Fruit fly (Drosophila melanogaster) whole organism, embryonic: ENCODE data around the gene Nrd1.

ENCODE experiments used
- CG16815 ChIP-seq: fragments of 200-800 bp; sonication (Bioruptor generic); optimal IDR thresholded peaks from 3 replicates; lab custom pipeline; 2017; ENCODE audit warnings: missing biosample characterization, mild to moderate bottlenecking, missing genetic modification characterization
- CG2889 ChIP-seq: fragments of 200-800 bp; sonication (Bioruptor generic); IDR thresholded peaks from 3 replicates; pipeline ENCODE4 v1.3.6; 2022; ENCODE audit warnings: missing biosample characterization, missing genetic modification characterization
- CG6813 ChIP-seq: fragments of 200-800 bp; sonication (Bioruptor generic); optimal IDR thresholded peaks from 2 replicates; lab custom pipeline; 2017; ENCODE audit warnings: missing biosample characterization, missing genetic modification characterization, mild to moderate bottlenecking, moderate library complexity, missing genetic modification reagents
- CG7839 ChIP-seq: fragments of 200-800 bp; sonication (Bioruptor generic); optimal IDR thresholded peaks from 3 replicates; lab custom pipeline; 2018; ENCODE audit warnings: missing biosample characterization, mild to moderate bottlenecking, missing genetic modification characterization, moderate library complexity
- Mrtf ChIP-seq: fragments of 200-800 bp; sonication (Bioruptor generic); IDR thresholded peaks from 3 replicates; pipeline ENCODE4 v1.3.6; 2022; ENCODE audit warnings: missing biosample characterization, missing genetic modification characterization
- Ravus ChIP-seq: fragments of 200-800 bp; sonication (Bioruptor generic); IDR thresholded peaks from 2 replicates; pipeline ENCODE4 v1.3.6; 2022; ENCODE audit warnings: missing biosample characterization, missing genetic modification characterization
- gcm ChIP-seq: fragments of 200-800 bp; sonication (Bioruptor generic); optimal IDR thresholded peaks from 2 replicates; lab custom pipeline; 2019; ENCODE audit warnings: missing biosample characterization, mild to moderate bottlenecking, missing genetic modification characterization, moderate library complexity
- gt ChIP-seq: fragments of 200-800 bp; sonication (Bioruptor generic); IDR thresholded peaks from 2 replicates; pipeline ENCODE4 v1.3.6; 2022; ENCODE audit warnings: missing biosample characterization, missing genetic modification characterization
- peb ChIP-seq: fragments of 200-800 bp; sonication (Bioruptor generic); IDR thresholded peaks from 2 replicates; pipeline ENCODE4 v1.3.6; 2022; ENCODE audit warnings: missing biosample characterization, missing genetic modification characterization
- ssp ChIP-seq: fragments of 200-800 bp; sonication (Bioruptor generic); IDR thresholded peaks from 2 replicates; pipeline ENCODE4 v1.3.6; 2022; ENCODE audit warnings: missing biosample characterization, missing genetic modification characterization
- usp ChIP-seq: fragments of >200 bp; optimal IDR thresholded peaks from 2 replicates; lab custom pipeline; 2017; ENCODE audit warnings: missing biosample characterization, missing genetic modification characterization

DNA sequence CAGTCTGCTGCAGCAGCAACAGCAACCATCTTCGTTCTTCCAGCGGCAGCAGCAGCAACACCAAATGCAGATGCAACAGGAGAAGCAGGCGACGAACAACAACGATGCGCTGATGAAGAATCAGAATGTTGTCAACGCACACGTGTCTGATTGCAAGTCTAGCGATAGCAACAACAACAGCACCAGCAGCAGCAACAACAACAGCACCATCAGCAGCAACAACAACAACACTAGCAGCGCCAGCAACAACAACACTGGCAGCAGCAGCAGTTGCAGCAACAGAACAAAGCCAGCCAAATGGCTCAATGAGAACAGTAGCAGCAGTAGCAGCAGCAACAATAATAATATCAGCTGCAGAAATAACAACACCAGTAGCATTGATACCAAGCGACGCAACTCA is 26.4 kb upstream of the Nrd1 start:
- TF ChIP-seq CG6813 (no peak), gt (GFP tag; lab: Robert Waterston, UW) (no peak), Mrtf (GFP tag; lab: Robert Waterston, UW) (no peak), Ravus (GFP tag; lab: Robert Waterston, UW) (no peak), CG2889 (GFP tag; lab: Robert Waterston, UW) (no peak), ssp (GFP tag; lab: Robert Waterston, UW) (no peak), usp (GFP tag; lab: Kevin White, UChicago) (no peak), CG7839 (no peak), gcm (GFP tag; lab: Kevin White, UChicago) (no peak), CG16815 (GFP tag; lab: Kevin White, UChicago) (no peak), peb (GFP tag; lab: Robert Waterston, UW) (no peak)
